1 worm cellular context compared by ENCODE assay signal in genomic region chrII:2610202-2610912, ce11.
TF ChIP-seq lines count a peak whose summit lies in the region.

Gene sri-38, plus strand, starts transcription at chrII:2610862.

TF ChIP-seq in whole organism, L4 larva, 104 proteins besides CTCF, POLR2A, EP300 and RAD21 (continued from another document):
- no peak for TF ChIP-seq duxl-1 (tag; optimal IDR thresholded peaks at IDR 0.05; lab: Kevin White, UChicago; ENCODE audit: poor library complexity)
- TF ChIP-seq ctbp-1 (GFP tag; IDR thresholded peaks at IDR 0.05; lab: Robert Waterston, UW), result no peak
- TF ChIP-seq ama-1 (optimal IDR thresholded peaks at IDR 0.05; lab: Kevin White, UChicago), result no peak
- no peak for TF ChIP-seq Y105C5A.15 (GFP tag; IDR thresholded peaks at IDR 0.05; lab: Robert Waterston, UW)
- no peak for TF ChIP-seq ceh-28 (tag; optimal IDR thresholded peaks at IDR 0.05; lab: Kevin White, UChicago)
- TF ChIP-seq daf-19 (GFP tag; conservative IDR thresholded peaks at IDR 0.05; lab: Robert Waterston, UW), result no peak
- TF ChIP-seq lin-15B (tag; optimal IDR thresholded peaks at IDR 0.05; lab: Kevin White, UChicago), result no peak
- TF ChIP-seq dpl-1 (GFP tag; optimal IDR thresholded peaks at IDR 0.05; lab: Kevin White, UChicago), result no peak
- TF ChIP-seq ces-1 (GFP tag; optimal IDR thresholded peaks at IDR 0.05; lab: Kevin White, UChicago), result no peak
- no peak for TF ChIP-seq ztf-7 (tag; optimal IDR thresholded peaks at IDR 0.05; lab: Kevin White, UChicago)
- TF ChIP-seq ceh-20 (GFP tag; IDR thresholded peaks at IDR 0.05; lab: Robert Waterston, UW), result no peak
- TF ChIP-seq php-3 (GFP tag; IDR thresholded peaks at IDR 0.05; lab: Robert Waterston, UW), result peak; percentile 72
- TF ChIP-seq F49E8.2 (tag; optimal IDR thresholded peaks at IDR 0.05; lab: Kevin White, UChicago; ENCODE audit: borderline replicate concordance), result no peak
- no peak for TF ChIP-seq nhr-10 (tag; optimal IDR thresholded peaks at IDR 0.05; lab: Kevin White, UChicago)
- TF ChIP-seq nhr-102 (tag; optimal IDR thresholded peaks at IDR 0.05; lab: Kevin White, UChicago), result peak; percentile 45
- peak in 1 of 2 experiments; percentile 3 for TF ChIP-seq mdl-1 (tag; optimal IDR thresholded peaks at IDR 0.05; lab: Kevin White, UChicago)
- no peak for TF ChIP-seq pha-4 (GFP tag; IDR thresholded peaks at IDR 0.05; lab: Robert Waterston, UW)
- TF ChIP-seq pha-4 (tag; optimal IDR thresholded peaks at IDR 0.05; lab: Kevin White, UChicago), result no peak
- TF ChIP-seq zfp-3 (GFP tag; conservative IDR thresholded peaks at IDR 0.05; lab: Robert Waterston, UW), result no peak
- no peak for TF ChIP-seq vab-7 (GFP tag; IDR thresholded peaks at IDR 0.05; lab: Robert Waterston, UW)
- TF ChIP-seq hlh-11 (tag; optimal IDR thresholded peaks at IDR 0.05; lab: Kevin White, UChicago), result peak; percentile 67
- no peak for TF ChIP-seq attf-4 (tag; optimal IDR thresholded peaks at IDR 0.05; lab: Kevin White, UChicago)
- no peak for TF ChIP-seq unc-62 (GFP tag; optimal IDR thresholded peaks at IDR 0.05 in 1 of 2; lab: Kevin White, UChicago)
- no peak for TF ChIP-seq unc-62 (tag; optimal IDR thresholded peaks at IDR 0.05; lab: Kevin White, UChicago)
- no peak for TF ChIP-seq unc-130 (GFP tag; optimal IDR thresholded peaks at IDR 0.05; lab: Kevin White, UChicago)
- TF ChIP-seq zfp-2 (tag; optimal IDR thresholded peaks at IDR 0.05; lab: Kevin White, UChicago), result no peak
- peak; percentile 65 for TF ChIP-seq nhr-28 (tag; optimal IDR thresholded peaks at IDR 0.05; lab: Kevin White, UChicago)
- TF ChIP-seq lir-3 (tag; optimal IDR thresholded peaks at IDR 0.05; lab: Kevin White, UChicago), result no peak
- no peak for TF ChIP-seq mdt-29 (GFP tag; IDR thresholded peaks at IDR 0.05; lab: Robert Waterston, UW)
- no peak for TF ChIP-seq jun-1 (tag; optimal IDR thresholded peaks at IDR 0.05; lab: Kevin White, UChicago)
- no peak for TF ChIP-seq egl-27 (tag; optimal IDR thresholded peaks at IDR 0.05; lab: Kevin White, UChicago)
- TF ChIP-seq pqm-1 (tag; optimal IDR thresholded peaks at IDR 0.05; lab: Kevin White, UChicago), result peak; percentile 77
- TF ChIP-seq nhr-41 (GFP tag; IDR thresholded peaks at IDR 0.05; lab: Robert Waterston, UW), result no peak
- TF ChIP-seq nhr-42 (GFP tag; IDR thresholded peaks at IDR 0.05; lab: Robert Waterston, UW), result no peak
- TF ChIP-seq spr-3 (GFP tag; optimal IDR thresholded peaks at IDR 0.05; lab: Kevin White, UChicago), result no peak
- TF ChIP-seq dmd-6 (GFP tag; IDR thresholded peaks at IDR 0.05; lab: Robert Waterston, UW), result peak; percentile 62
